Worm (Caenorhabditis elegans) whole organism, early embryonic: ENCODE data around the gene ZC21.8.

Source experiments
- F13C5.2 ChIP-seq: sonication (generic microtip); optimal IDR thresholded peaks from 2 replicates; lab custom pipeline; 2017; ENCODE audit warnings: mild to moderate bottlenecking, missing genetic modification characterization, inconsistent platforms, missing compliant biosample characterization
- ama-1 ChIP-seq: fragments of 150-350 bp; optimal IDR thresholded peaks from 2 replicates; lab custom pipeline; 2014
- ceh-13 ChIP-seq: fragments of 200-800 bp; sonication (Bioruptor generic); optimal IDR thresholded peaks from 2 replicates; lab custom pipeline; 2018; ENCODE audit warnings: mild to moderate bottlenecking, missing genetic modification characterization, missing compliant biosample characterization
- ceh-36 ChIP-seq: sonication (generic microtip); optimal IDR thresholded peaks from 2 replicates; lab custom pipeline; 2016; ENCODE audit warnings: missing genetic modification characterization, inconsistent platforms, missing compliant biosample characterization
- ets-7 ChIP-seq: sonication (generic microtip); optimal IDR thresholded peaks from 2 replicates; lab custom pipeline; 2016; ENCODE audit warnings: missing genotype, missing genetic modification characterization, missing compliant biosample characterization
- sea-1 ChIP-seq: fragments of 200-800 bp; sonication (Bioruptor generic); conservative IDR thresholded peaks from 2 replicates; pipeline ENCODE4 v1.3.6; 2022; ENCODE audit warnings: missing genetic modification characterization, missing compliant biosample characterization
- tbx-11 ChIP-seq: fragments of 200-800 bp; sonication (Bioruptor generic); IDR thresholded peaks from 2 replicates; pipeline ENCODE4 v1.3.6; 2022; ENCODE audit warnings: missing genetic modification characterization, missing compliant biosample characterization
- tbx-37 ChIP-seq: fragments of 200-800 bp; sonication (Bioruptor generic); conservative IDR thresholded peaks from 2 replicates; pipeline ENCODE4 v1.3.6; 2022; ENCODE audit warnings: missing genetic modification reagents, missing genetic modification characterization, missing compliant biosample characterization

DNA sequence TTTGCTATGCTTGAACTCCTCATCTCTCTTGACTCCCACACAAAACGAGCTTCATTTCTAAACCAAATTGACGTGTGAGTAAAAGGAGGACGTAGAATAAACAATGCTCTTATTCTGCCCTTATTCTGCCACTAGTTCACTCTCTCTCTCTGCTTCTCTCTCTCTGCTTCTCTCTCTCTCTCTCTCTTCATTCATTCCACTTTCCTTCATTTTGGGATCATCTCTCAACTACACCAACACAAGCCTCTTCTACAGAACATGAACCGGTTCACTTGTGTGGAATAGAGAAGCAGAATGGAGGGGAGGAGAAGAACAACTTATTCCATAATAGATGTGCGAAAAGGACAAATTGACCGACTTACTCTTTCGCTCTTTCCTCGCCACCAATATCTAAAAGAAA is 16.4 kb downstream of the ZC21.8 start:
- TF ChIP-seq sea-1 (no peak), ama-1 (lab: Kevin White, UChicago) (no peak), ets-7 (no peak), F13C5.2 (tag; lab: Kevin White, UChicago) (no peak), ceh-36 (tag; lab: Kevin White, UChicago) (no peak), tbx-11 (GFP tag; lab: Robert Waterston, UW) (no peak), tbx-37 (GFP tag; lab: Robert Waterston, UW) (no peak), ceh-13 (no peak)
